Worm (Caenorhabditis elegans) whole organism, late embryonic: ENCODE results near the gene F25B3.4.
A peak's percentile ranks its signal among the peaks of the same experiment; 100 is the strongest.

ENCODE experiments used
- C08G9.2 ChIP-seq: sonication (generic microtip); optimal IDR thresholded peaks from 2 replicates; lab custom pipeline; 2016; ENCODE audit warnings: mild to moderate bottlenecking, missing genetic modification characterization, moderate library complexity, missing compliant biosample characterization
- C38D4.7 ChIP-seq: fragments of 200-800 bp; sonication (Bioruptor generic); optimal IDR thresholded peaks from 2 replicates; lab custom pipeline; 2018; ENCODE audit warnings: mild to moderate bottlenecking, missing genetic modification characterization, moderate library complexity, missing compliant biosample characterization
- Y22D7AL.16 ChIP-seq: sonication (generic microtip); optimal IDR thresholded peaks from 2 replicates; lab custom pipeline; 2016; ENCODE audit warnings: missing genetic modification characterization, missing compliant biosample characterization
- ahr-1 ChIP-seq: sonication (generic microtip); optimal IDR thresholded peaks from 2 replicates; lab custom pipeline; 2016; ENCODE audit warnings: missing genetic modification characterization, missing compliant biosample characterization
- ama-1 ChIP-seq: fragments of 150-350 bp; optimal IDR thresholded peaks from 2 replicates; lab custom pipeline; 2014
- ceh-14 ChIP-seq: sonication (generic microtip); optimal IDR thresholded peaks from 2 replicates; lab custom pipeline; 2016; ENCODE audit warnings: missing genotype, missing genetic modification characterization, missing compliant biosample characterization
- ceh-18 ChIP-seq: sonication (generic microtip); optimal IDR thresholded peaks from 2 replicates; lab custom pipeline; 2016; ENCODE audit warnings: missing genetic modification characterization, missing compliant biosample characterization
- ceh-22 ChIP-seq: sonication (generic microtip); optimal IDR thresholded peaks from 2 replicates; lab custom pipeline; 2017; ENCODE audit warnings: missing biosample characterization, missing genetic modification characterization
- ceh-30 ChIP-seq: fragments of 150-350 bp; optimal IDR thresholded peaks from 2 replicates; lab custom pipeline; 2014; ENCODE audit warnings: missing biosample characterization, missing genetic modification characterization
- ceh-31 ChIP-seq: sonication (generic microtip); optimal IDR thresholded peaks from 2 replicates; lab custom pipeline; 2016; ENCODE audit warnings: missing genetic modification characterization, missing compliant biosample characterization
- ceh-34 ChIP-seq: sonication (generic microtip); optimal IDR thresholded peaks from 2 replicates; lab custom pipeline; 2016; ENCODE audit warnings: mild to moderate bottlenecking, missing genetic modification characterization, missing compliant biosample characterization
- ceh-45 ChIP-seq: fragments of 200-800 bp; sonication (Bioruptor generic); IDR thresholded peaks from 2 replicates; pipeline ENCODE4 v1.3.6; 2022; ENCODE audit warnings: missing genetic modification reagents, missing genetic modification characterization, missing compliant biosample characterization
- ceh-48 ChIP-seq: sonication (generic microtip); optimal IDR thresholded peaks from 2 replicates; lab custom pipeline; 2016; ENCODE audit warnings: missing genetic modification characterization, inconsistent platforms, missing compliant biosample characterization
- ceh-6 ChIP-seq: fragments of 200-800 bp; sonication (Bioruptor generic); optimal IDR thresholded peaks from 2 replicates; lab custom pipeline; 2018; ENCODE audit warnings: mild to moderate bottlenecking, missing genetic modification characterization, missing compliant biosample characterization
- ceh-9 ChIP-seq: sonication (generic microtip); optimal IDR thresholded peaks from 2 replicates; lab custom pipeline; 2016; ENCODE audit warnings: mild to moderate bottlenecking, missing genetic modification characterization, inconsistent platforms, missing compliant biosample characterization
- che-1 ChIP-seq: sonication (generic microtip); optimal IDR thresholded peaks from 2 replicates; lab custom pipeline; 2016; ENCODE audit warnings: mild to moderate bottlenecking, missing genetic modification characterization, missing compliant biosample characterization
- dmd-4 ChIP-seq: sonication (generic microtip); optimal IDR thresholded peaks from 2 replicates; lab custom pipeline; 2016; ENCODE audit warnings: borderline replicate concordance, missing genetic modification characterization, missing compliant biosample characterization
- dve-1 ChIP-seq: sonication (generic microtip); optimal IDR thresholded peaks from 2 replicates; lab custom pipeline; 2017; ENCODE audit warnings: antibody characterized with exemption, mild to moderate bottlenecking, missing genetic modification characterization, missing compliant biosample characterization
- eyg-1 ChIP-seq: sonication (generic microtip); optimal IDR thresholded peaks from 2 replicates; lab custom pipeline; 2016; ENCODE audit warnings: missing genotype, missing genetic modification characterization, missing compliant biosample characterization
- fax-1 ChIP-seq: sonication (generic microtip); optimal IDR thresholded peaks from 2 replicates; lab custom pipeline; 2016; ENCODE audit warnings: missing genotype, missing genetic modification characterization, missing compliant biosample characterization
- fkh-10 ChIP-seq: fragments of 150-350 bp; optimal IDR thresholded peaks from 2 replicates; lab custom pipeline; 2014; ENCODE audit warnings: missing biosample characterization, missing genetic modification reagents, missing genetic modification characterization
- fkh-6 ChIP-seq: sonication (generic microtip); optimal IDR thresholded peaks from 2 replicates; lab custom pipeline; 2016; ENCODE audit warnings: missing genetic modification characterization, missing compliant biosample characterization
- gmeb-2 ChIP-seq: sonication (generic microtip); optimal IDR thresholded peaks from 2 replicates; lab custom pipeline; 2016; ENCODE audit warnings: missing genetic modification characterization, inconsistent platforms, missing compliant biosample characterization
- hlh-15 ChIP-seq: sonication (generic microtip); optimal IDR thresholded peaks from 2 replicates; lab custom pipeline; 2016; ENCODE audit warnings: missing genetic modification characterization, missing compliant biosample characterization
- hlh-8 ChIP-seq: sonication (generic microtip); optimal IDR thresholded peaks from 2 replicates; lab custom pipeline; 2016; ENCODE audit warnings: missing genotype, missing genetic modification characterization, missing compliant biosample characterization
- lin-11 ChIP-seq: fragments of 200-800 bp; sonication (Bioruptor generic); optimal IDR thresholded peaks from 2 replicates; lab custom pipeline; 2018; ENCODE audit warnings: mild to moderate bottlenecking, missing genetic modification characterization, missing compliant biosample characterization
- madf-2 ChIP-seq: sonication (generic microtip); optimal IDR thresholded peaks from 2 replicates; lab custom pipeline; 2017; ENCODE audit warnings: missing genetic modification characterization, missing compliant biosample characterization
- nhr-232 ChIP-seq: sonication (generic microtip); optimal IDR thresholded peaks from 2 replicates; lab custom pipeline; 2016; ENCODE audit warnings: missing genetic modification characterization, missing compliant biosample characterization
- npax-4 ChIP-seq: sonication (generic microtip); optimal IDR thresholded peaks from 2 replicates; lab custom pipeline; 2016; ENCODE audit warnings: missing genetic modification characterization, missing compliant biosample characterization
- pag-3 ChIP-seq: sonication (generic microtip); optimal IDR thresholded peaks from 2 replicates; lab custom pipeline; 2016; ENCODE audit warnings: missing compliant biosample characterization, missing genetic modification characterization, borderline replicate concordance
- pat-9 ChIP-seq: fragments of 200-800 bp; sonication (Bioruptor generic); optimal IDR thresholded peaks from 2 replicates; lab custom pipeline; 2018; ENCODE audit warnings: mild to moderate bottlenecking, missing genetic modification characterization, moderate library complexity, missing compliant biosample characterization
- pha-2 ChIP-seq: sonication (generic microtip); optimal IDR thresholded peaks from 2 replicates; lab custom pipeline; 2017; ENCODE audit warnings: mild to moderate bottlenecking, missing genetic modification characterization, missing compliant biosample characterization
- rnt-1 ChIP-seq: sonication (generic microtip); optimal IDR thresholded peaks from 2 replicates; lab custom pipeline; 2016; ENCODE audit warnings: missing genetic modification characterization, missing compliant biosample characterization
- sdc-2 ChIP-seq: sonication (generic microtip); optimal IDR thresholded peaks from 2 replicates; lab custom pipeline; 2016; ENCODE audit warnings: missing genotype, missing genetic modification characterization, missing compliant biosample characterization
- sox-2 ChIP-seq: fragments of 200-800 bp; sonication (Bioruptor generic); IDR thresholded peaks from 2 replicates; pipeline ENCODE4 v1.3.6; 2022; ENCODE audit warnings: missing genetic modification reagents, missing genetic modification characterization, missing compliant biosample characterization
- sox-4 ChIP-seq: sonication (generic microtip); optimal IDR thresholded peaks from 2 replicates; lab custom pipeline; 2017; ENCODE audit warnings: mild to moderate bottlenecking, missing genetic modification characterization, inconsistent platforms, missing compliant biosample characterization
- syd-9 ChIP-seq: sonication (generic microtip); optimal IDR thresholded peaks from 2 replicates; lab custom pipeline; 2016; ENCODE audit warnings: mild to moderate bottlenecking, missing genetic modification characterization, moderate library complexity, missing compliant biosample characterization
- tbx-2 ChIP-seq: sonication (generic microtip); optimal IDR thresholded peaks from 2 replicates; lab custom pipeline; 2016; ENCODE audit warnings: missing genetic modification characterization, missing compliant biosample characterization
- tbx-7 ChIP-seq: sonication (generic microtip); optimal IDR thresholded peaks from 2 replicates; lab custom pipeline; 2016; ENCODE audit warnings: missing genotype, missing genetic modification characterization, missing compliant biosample characterization
- ttx-3 ChIP-seq: sonication (generic microtip); optimal IDR thresholded peaks from 2 replicates; lab custom pipeline; 2016; ENCODE audit warnings: missing genetic modification reagents, missing genetic modification characterization, missing compliant biosample characterization
- unc-3 ChIP-seq, 2 experiments: fragments of 200-800 bp in 1 of 2; sonication (Bioruptor generic) in 1 of 2; sonication (generic microtip) in 1 of 2; conservative IDR thresholded peaks in 1 of 2; optimal IDR thresholded peaks in 1 of 2; 2 replicates each; pipeline versions ENCODE4 v1.3.6 to Lab custom; 2016 to 2022; ENCODE audit warnings: missing compliant biosample characterization in 2 of 2, missing genetic modification characterization in 2 of 2, missing genetic modification reagents in 1 of 2
- unc-42 ChIP-seq: sonication (generic microtip); optimal IDR thresholded peaks from 2 replicates; lab custom pipeline; 2016; ENCODE audit warnings: missing genotype, missing genetic modification characterization, missing compliant biosample characterization
- zip-5 ChIP-seq: sonication (generic microtip); optimal IDR thresholded peaks from 2 replicates; lab custom pipeline; 2016; ENCODE audit warnings: missing genetic modification characterization, missing compliant biosample characterization
- ztf-16 ChIP-seq: sonication (generic microtip); optimal IDR thresholded peaks from 2 replicates; lab custom pipeline; 2017; ENCODE audit warnings: missing genetic modification characterization, missing compliant biosample characterization

Gene F25B3.4

DNA sequence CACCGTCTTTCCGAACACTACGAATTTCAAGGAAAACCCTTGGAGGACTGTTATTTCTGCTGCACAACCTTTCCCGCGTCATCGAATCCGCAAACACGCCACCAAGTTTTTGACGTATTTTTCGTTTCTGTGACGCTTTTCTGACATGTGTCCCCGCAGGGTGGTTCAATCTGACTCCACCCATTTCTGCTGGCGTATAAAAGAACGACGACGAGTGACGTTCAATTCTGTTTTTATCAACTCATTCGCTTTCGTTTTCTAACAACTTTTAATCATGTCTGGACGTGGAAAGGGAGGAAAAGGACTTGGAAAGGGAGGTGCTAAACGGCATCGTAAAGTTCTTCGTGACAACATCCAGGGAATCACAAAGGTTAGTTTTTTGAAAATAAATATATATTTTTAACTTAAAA is 21.7 kb downstream of the F25B3.4 start, which contains the start of gene his-37 (continued):
- TF ChIP-seq ttx-3 (peak; percentile 38), npax-4 (no peak), ceh-45 (GFP tag; lab: Robert Waterston, UW) (no peak), pha-2 (tag; lab: Kevin White, UChicago) (peak; percentile 12), nhr-232 (tag; lab: Kevin White, UChicago) (no peak), unc-42 (tag; lab: Kevin White, UChicago) (peak; percentile 86), eyg-1 (tag; lab: Kevin White, UChicago) (no peak), gmeb-2 (tag; lab: Kevin White, UChicago) (peak; percentile 16), lin-11 (tag; lab: Kevin White, UChicago) (no peak), pat-9 (tag; lab: Kevin White, UChicago) (no peak), pag-3 (tag; lab: Kevin White, UChicago) (no peak), ceh-14 (tag; lab: Kevin White, UChicago) (peak; percentile 71), ztf-16 (peak; percentile 72), syd-9 (peak; percentile 57), ceh-34 (peak; percentile 67), dve-1 (tag; lab: Kevin White, UChicago) (peak; percentile 95), C08G9.2 (tag; lab: Kevin White, UChicago) (peak; percentile 44), che-1 (tag; lab: Kevin White, UChicago) (no peak), ceh-30 (tag; lab: Kevin White, UChicago) (peak; percentile 45), ceh-31 (tag; lab: Kevin White, UChicago) (peak; percentile 96), fkh-10 (peak; percentile 50), unc-3 (GFP tag; conservative IDR thresholded peaks at IDR 0.05; lab: Robert Waterston, UW) (no peak), unc-3 (tag; optimal IDR thresholded peaks at IDR 0.05; lab: Kevin White, UChicago) (peak; percentile 65), ceh-22 (tag; lab: Kevin White, UChicago) (no peak), Y22D7AL.16 (tag; lab: Kevin White, UChicago) (no peak), ceh-48 (tag; lab: Kevin White, UChicago) (peak; percentile 43), tbx-2 (tag; lab: Kevin White, UChicago) (peak; percentile 92), fax-1 (no peak), rnt-1 (tag; lab: Kevin White, UChicago) (peak; percentile 93), madf-2 (tag; lab: Kevin White, UChicago) (peak; percentile 74), sox-4 (no peak), sdc-2 (no peak), fkh-6 (tag; lab: Kevin White, UChicago) (no peak), C38D4.7 (GFP tag; lab: Kevin White, UChicago) (no peak), ama-1 (no peak), ceh-9 (tag; lab: Kevin White, UChicago) (no peak), tbx-7 (tag; lab: Kevin White, UChicago) (peak; percentile 25), zip-5 (no peak), hlh-8 (tag; lab: Kevin White, UChicago) (peak; percentile 41), hlh-15 (no peak), ahr-1 (tag; lab: Kevin White, UChicago) (no peak), sox-2 (GFP tag; lab: Robert Waterston, UW) (no peak), dmd-4 (tag; lab: Kevin White, UChicago) (peak; percentile 11), ceh-18 (tag; lab: Kevin White, UChicago) (peak; percentile 96), ceh-6 (no peak)
